Worm (Caenorhabditis elegans) whole organism, mixed stage, embryonic: ENCODE data around the gene F58G1.7.

Source experiments
- lin-13 ChIP-seq: fragments of 150-350 bp; optimal IDR thresholded peaks from 2 replicates; lab custom pipeline; 2014; ENCODE audit warnings: missing biosample characterization, missing genetic modification characterization
- lsy-2 ChIP-seq: fragments of 150-350 bp; optimal IDR thresholded peaks from 2 replicates; lab custom pipeline; 2014; ENCODE audit warnings: missing biosample characterization, missing genetic modification characterization
- nhr-237 ChIP-seq: fragments of 150-350 bp; optimal IDR thresholded peaks from 2 replicates; lab custom pipeline; 2014; ENCODE audit warnings: missing biosample characterization, missing genetic modification characterization
- nhr-28 ChIP-seq: fragments of 150-350 bp; optimal IDR thresholded peaks from 2 replicates; lab custom pipeline; 2014; ENCODE audit warnings: missing biosample characterization, missing genetic modification characterization
- nhr-76 ChIP-seq: sonication (generic microtip); optimal IDR thresholded peaks from 2 replicates; lab custom pipeline; 2017; ENCODE audit warnings: missing biosample characterization, missing genetic modification characterization
- sptf-1 ChIP-seq: sonication (generic microtip); optimal IDR thresholded peaks from 2 replicates; lab custom pipeline; 2017; ENCODE audit warnings: mild to moderate bottlenecking, missing genetic modification characterization, moderate library complexity, missing compliant biosample characterization
- unc-39 ChIP-seq: fragments of 150-350 bp; optimal IDR thresholded peaks from 2 replicates; lab custom pipeline; 2014; ENCODE audit warnings: missing biosample characterization, missing genetic modification characterization
- ztf-11 ChIP-seq: fragments of 150-350 bp; optimal IDR thresholded peaks from 2 replicates; lab custom pipeline; 2014; ENCODE audit warnings: missing biosample characterization, missing genetic modification characterization

DNA sequence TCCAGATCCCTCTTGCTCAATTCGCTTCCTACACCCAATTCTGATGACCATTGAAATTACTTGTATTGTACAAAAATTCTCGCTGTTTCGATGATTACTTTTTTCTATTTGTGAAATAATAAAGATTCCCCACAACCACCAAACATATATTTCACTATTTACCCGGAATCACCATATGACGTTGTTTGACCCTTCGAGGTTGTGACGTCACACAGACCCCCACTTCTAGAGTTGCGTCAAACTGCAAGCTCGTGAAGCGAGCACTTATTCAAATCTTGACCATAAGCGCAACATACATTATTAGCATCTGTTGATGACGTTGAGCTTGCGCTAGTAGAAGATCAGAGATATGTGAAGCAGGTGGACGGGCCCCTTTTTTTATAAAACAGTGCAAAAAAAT, 44.9 kb upstream of the F58G1.7 start:
- TF ChIP-seq unc-39 (no peak), nhr-28 (tag; lab: Kevin White, UChicago) (no peak), nhr-237 (no peak), sptf-1 (tag; lab: Kevin White, UChicago) (no peak), lin-13 (tag; lab: Kevin White, UChicago) (no peak), ztf-11 (tag; lab: Kevin White, UChicago) (no peak), nhr-76 (tag; lab: Kevin White, UChicago) (no peak), lsy-2 (tag; lab: Kevin White, UChicago) (no peak)
